Worm (Caenorhabditis elegans) whole organism, L3 larva: ENCODE measurements around the gene glct-6.

ENCODE experiments used
- aly-2 ChIP-seq: fragments of 150-350 bp; optimal IDR thresholded peaks from 2 replicates; lab custom pipeline; 2014; ENCODE audit warnings: missing biosample characterization, missing genetic modification characterization
- ama-1 ChIP-seq: fragments of 150-350 bp; optimal IDR thresholded peaks from 2 replicates; lab custom pipeline; 2018
- egl-27 ChIP-seq: sonication (generic microtip); optimal IDR thresholded peaks from 4 replicates; lab custom pipeline; 2017; ENCODE audit warnings: missing biosample characterization, missing genetic modification reagents, missing genetic modification characterization
- hmg-11 ChIP-seq: sonication (generic microtip); optimal IDR thresholded peaks from 2 replicates; lab custom pipeline; 2016; ENCODE audit warnings: missing genetic modification characterization, missing compliant biosample characterization
- mdl-1 ChIP-seq: fragments of 150-350 bp; optimal IDR thresholded peaks from 2 replicates; lab custom pipeline; 2014; ENCODE audit warnings: missing biosample characterization, missing genetic modification characterization
- nhr-12 ChIP-seq: fragments of 150-350 bp; optimal IDR thresholded peaks from 2 replicates; lab custom pipeline; 2014; ENCODE audit warnings: missing biosample characterization, missing genetic modification characterization
- nhr-77 ChIP-seq: fragments of 150-350 bp; optimal IDR thresholded peaks from 2 replicates; lab custom pipeline; 2014; ENCODE audit warnings: missing biosample characterization, missing genetic modification characterization
- pha-4 ChIP-seq: fragments of 150-350 bp; optimal IDR thresholded peaks from 2 replicates; lab custom pipeline; 2014; ENCODE audit warnings: missing biosample characterization, missing genetic modification reagents, missing genetic modification characterization
- ztf-4 ChIP-seq: fragments of 150-350 bp; optimal IDR thresholded peaks from 2 replicates; lab custom pipeline; 2014; ENCODE audit warnings: missing biosample characterization, missing genetic modification characterization

- no peak for TF ChIP-seq ama-1 (lab: Kevin White, UChicago)
- no peak for TF ChIP-seq nhr-77 (tag; lab: Kevin White, UChicago)
- TF ChIP-seq pha-4 (tag; lab: Kevin White, UChicago), result no peak
- no peak for TF ChIP-seq hmg-11 (tag; lab: Kevin White, UChicago)
- no peak for TF ChIP-seq aly-2 (tag; lab: Kevin White, UChicago)
- no peak for TF ChIP-seq nhr-12 (tag; lab: Kevin White, UChicago)
- TF ChIP-seq mdl-1 (tag; lab: Kevin White, UChicago), result no peak
- no peak for TF ChIP-seq egl-27
- TF ChIP-seq ztf-4 (tag; lab: Kevin White, UChicago), result no peak
These were observed 16.9 kb downstream of the glct-6 start, which contains the start of gene osm-3 for ce11 chrIV:3800952-3801351.
